Worm (Caenorhabditis elegans): Measurements from ENCODE around the gene F48F5.6.

F48F5.6 gene

ce11 chrV:20399532-20400068, 53.4 kb downstream of the F48F5.6 start:
- TF ChIP-seq blmp-1 (tag; optimal IDR thresholded peaks at IDR 0.05) (no peak), ets-5 (GFP tag; IDR thresholded peaks at IDR 0.05) (no peak), lin-15B (tag; optimal IDR thresholded peaks at IDR 0.05) (no peak), rnt-1 (tag; optimal IDR thresholded peaks at IDR 0.05) (no peak), pax-3 (tag; optimal IDR thresholded peaks at IDR 0.05) (no peak), ama-1 (optimal IDR thresholded peaks at IDR 0.05) (no peak), nhr-11 (tag; optimal IDR thresholded peaks at IDR 0.05) (no peak), efl-3 (GFP tag; optimal IDR thresholded peaks at IDR 0.05) (no peak), hlh-17 (GFP tag; optimal IDR thresholded peaks at IDR 0.05; ENCODE audit: borderline replicate concordance) (no peak), ztf-4 (tag; optimal IDR thresholded peaks at IDR 0.05) (no peak), ceh-8 (GFP tag; optimal IDR thresholded peaks at IDR 0.05) (no peak), nhr-28 (tag; optimal IDR thresholded peaks at IDR 0.05) (no peak), lin-39 (tag; optimal IDR thresholded peaks at IDR 0.05) (no peak), dpl-1 (GFP tag; optimal IDR thresholded peaks at IDR 0.05) (no peak), nhr-71 (tag; optimal IDR thresholded peaks at IDR 0.05) (no peak), unc-98 (GFP tag; IDR thresholded peaks at IDR 0.05) (no peak), jun-1 (tag; optimal IDR thresholded peaks at IDR 0.05) (no peak)

Measured in whole organism, L1 larva.